Worm (Caenorhabditis elegans) whole organism, L4 larva: Measurements from ENCODE around the gene cyn-9.

Source experiments
- F10B5.3 ChIP-seq: sonication (generic microtip); optimal IDR thresholded peaks from 2 replicates; lab custom pipeline; 2016; ENCODE audit warnings: mild to moderate bottlenecking, missing genetic modification characterization, missing compliant biosample characterization
- F49E8.2 ChIP-seq: sonication (generic microtip); optimal IDR thresholded peaks from 2 replicates; lab custom pipeline; 2016; ENCODE audit warnings: missing compliant biosample characterization, mild to moderate bottlenecking, missing genetic modification characterization, borderline replicate concordance
- ZK546.5 ChIP-seq, 2 experiments: sonication (generic microtip); optimal IDR thresholded peaks; 2 replicates each; lab custom pipeline; 2017; ENCODE audit warnings: missing biosample characterization in 2 of 2, missing genetic modification characterization in 2 of 2
- dpl-1 ChIP-seq: fragments of 150-350 bp; optimal IDR thresholded peaks from 2 replicates; lab custom pipeline; 2014; ENCODE audit warnings: missing biosample characterization, missing genetic modification reagents, missing genetic modification characterization
- lin-38 ChIP-seq: fragments of 200-800 bp; sonication (Bioruptor generic); IDR thresholded peaks from 2 replicates; pipeline ENCODE4 v1.3.6; 2022; ENCODE audit warnings: missing genetic modification reagents, missing genetic modification characterization, missing compliant biosample characterization
- lsy-2 ChIP-seq, 2 experiments: fragments of 150-350 bp in 1 of 2; sonication (generic microtip) in 1 of 2; optimal IDR thresholded peaks; 2 replicates each; lab custom pipeline; 2014 to 2017; ENCODE audit warnings: missing biosample characterization in 2 of 2, missing genetic modification characterization in 2 of 2
- mep-1 ChIP-seq: fragments of 150-350 bp; sonication (generic microtip); optimal IDR thresholded peaks from 3 replicates; lab custom pipeline; 2014; ENCODE audit warnings: missing biosample characterization, missing genetic modification characterization
- mes-2 ChIP-seq: sonication (generic microtip); optimal IDR thresholded peaks from 2 replicates; lab custom pipeline; 2016; ENCODE audit warnings: missing genotype, mild to moderate bottlenecking, missing genetic modification characterization, missing compliant biosample characterization; ENCODE audit not compliant: poor library complexity, severe bottlenecking
- nhr-10 ChIP-seq: fragments of 150-350 bp; optimal IDR thresholded peaks from 2 replicates; lab custom pipeline; 2014; ENCODE audit warnings: missing biosample characterization, missing genetic modification characterization
- nhr-11 ChIP-seq: fragments of 150-350 bp; optimal IDR thresholded peaks from 2 replicates; lab custom pipeline; 2014; ENCODE audit warnings: missing biosample characterization, missing genetic modification characterization
- pqm-1 ChIP-seq: sonication (generic microtip); optimal IDR thresholded peaks from 2 replicates; lab custom pipeline; 2017; ENCODE audit warnings: missing biosample characterization, missing genetic modification characterization
- unc-130 ChIP-seq: sonication (generic microtip); optimal IDR thresholded peaks from 2 replicates; lab custom pipeline; 2016; ENCODE audit warnings: missing genetic modification reagents, missing genetic modification characterization, missing compliant biosample characterization
- unc-39 ChIP-seq: sonication (generic microtip); optimal IDR thresholded peaks from 2 replicates; lab custom pipeline; 2017; ENCODE audit warnings: missing biosample characterization, missing genetic modification characterization

ce11 chrIII:3675480-3675879 is 24.0 kb downstream of the cyn-9 start:
- TF ChIP-seq F49E8.2 (tag; lab: Kevin White, UChicago) (no peak), nhr-11 (no peak), unc-39 (tag; lab: Kevin White, UChicago) (no peak), dpl-1 (GFP tag; lab: Kevin White, UChicago) (no peak), pqm-1 (tag; lab: Kevin White, UChicago) (no peak), F10B5.3 (tag; lab: Kevin White, UChicago) (no peak), mes-2 (tag; lab: Kevin White, UChicago) (no peak), mep-1 (tag; lab: Kevin White, UChicago) (no peak), lin-38 (GFP tag; lab: Robert Waterston, UW) (no peak), lsy-2 (tag; optimal IDR thresholded peaks at IDR 0.05; lab: Kevin White, UChicago) (no peak), nhr-10 (no peak), ZK546.5 (tag; optimal IDR thresholded peaks at IDR 0.05; lab: Kevin White, UChicago) (no peak), unc-130 (no peak)
